Fruit fly (Drosophila melanogaster): Measurements from ENCODE around the gene sun.

DNA sequence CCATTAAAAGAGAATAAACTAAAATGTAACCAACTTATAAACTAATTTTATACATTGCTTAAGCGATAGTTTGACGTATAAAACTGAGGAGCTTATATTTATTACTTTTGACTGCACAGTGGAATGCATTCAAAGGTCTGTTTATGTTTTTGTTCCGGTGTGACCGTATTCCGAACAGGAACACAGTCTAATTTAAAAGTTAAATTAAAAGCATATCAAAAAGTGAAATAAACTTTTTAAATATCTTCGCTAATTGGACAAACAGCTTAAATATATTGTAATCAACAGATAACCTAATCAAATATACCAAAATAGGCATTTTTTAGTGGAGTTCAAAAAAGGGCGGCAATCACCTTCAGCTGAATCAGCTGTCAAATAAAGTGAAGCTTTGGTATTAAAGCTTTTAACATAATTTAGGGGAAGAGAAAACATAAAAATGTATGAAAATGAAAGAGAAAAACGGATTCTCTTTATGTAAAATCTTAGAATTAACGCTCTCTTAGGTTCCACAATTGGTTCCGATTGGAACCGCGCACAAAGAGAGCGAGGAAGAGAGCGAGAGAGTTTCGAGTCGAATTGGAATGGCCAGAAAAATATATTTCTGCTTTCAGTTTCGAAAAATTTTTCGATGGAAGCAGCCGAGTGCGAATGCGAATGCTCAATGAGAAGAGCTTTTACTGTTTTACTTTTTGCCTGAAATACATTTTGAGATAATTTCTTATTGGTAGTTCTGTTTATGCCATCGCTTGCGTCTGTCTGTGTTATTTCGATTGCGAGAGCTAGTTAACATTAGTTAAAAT, 45.1 kb downstream of the sun start, which contains the start of the genes PGRP-LE and sd:
- no peak for TF ChIP-seq Hr78 (GFP tag; optimal IDR thresholded peaks at IDR 0.05)
- TF ChIP-seq foxo (GFP tag; optimal IDR thresholded peaks at IDR 0.05) = no peak
- TF ChIP-seq jim (GFP tag; optimal IDR thresholded peaks at IDR 0.05) = no peak
- TF ChIP-seq CG9705 (GFP tag; optimal IDR thresholded peaks at IDR 0.05) = no peak
- TF ChIP-seq psq (GFP tag; optimal IDR thresholded peaks at IDR 0.05) = no peak
- no peak for TF ChIP-seq ey (GFP tag; optimal IDR thresholded peaks at IDR 0.05)
- no peak for TF ChIP-seq lola (GFP tag; optimal IDR thresholded peaks at IDR 0.05)
- no peak for TF ChIP-seq Myc (optimal IDR thresholded peaks at IDR 0.05)
- TF ChIP-seq Abd-B (GFP tag; optimal IDR thresholded peaks at IDR 0.05) = no peak
- TF ChIP-seq Vsx2 (GFP tag; optimal IDR thresholded peaks at IDR 0.05; ENCODE audit: partially characterized antibody) = no peak
- no peak for TF ChIP-seq br (GFP tag; optimal IDR thresholded peaks at IDR 0.05)
- TF ChIP-seq dsf (GFP tag; optimal IDR thresholded peaks at IDR 0.05; ENCODE audit: borderline replicate concordance) = no peak
- no peak for TF ChIP-seq pan (optimal IDR thresholded peaks at IDR 0.05)
- TF ChIP-seq dl (GFP tag; optimal IDR thresholded peaks at IDR 0.05; ENCODE audit: insufficient read depth in 1 of 2, partially characterized antibody in 2 of 2) = peak in 1 of 2 experiments; percentile 24
